Worm (Caenorhabditis elegans): ENCODE results near the gene T11G6.5.

DNA sequence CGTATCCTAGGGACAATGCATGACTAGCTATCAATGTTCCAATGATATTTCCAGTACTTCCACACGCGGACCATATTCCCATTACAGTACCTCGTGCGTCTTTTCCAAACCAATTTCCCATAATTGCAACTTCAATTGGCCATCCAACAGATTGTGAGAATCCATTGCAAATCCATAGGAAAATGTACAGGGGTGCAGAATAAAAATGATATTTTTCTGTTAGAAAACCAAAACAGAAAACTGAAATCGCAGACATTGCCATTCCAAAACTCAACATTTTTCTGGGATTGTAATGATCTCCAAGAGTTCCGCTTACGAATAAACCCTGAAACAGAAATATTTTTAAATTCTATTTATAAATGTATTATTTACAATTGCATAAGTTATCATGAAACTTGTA lies 8.6 kb upstream of the T11G6.5 start:
- TF ChIP-seq ceh-82 (tag; optimal IDR thresholded peaks at IDR 0.05): no peak
- no peak for TF ChIP-seq zag-1 (tag; optimal IDR thresholded peaks at IDR 0.05)
- no peak for TF ChIP-seq mab-5 (tag; optimal IDR thresholded peaks at IDR 0.05)
- TF ChIP-seq nhr-237 (tag; optimal IDR thresholded peaks at IDR 0.05): no peak
- TF ChIP-seq unc-62 (GFP tag; optimal IDR thresholded peaks at IDR 0.05): no peak
- no peak for TF ChIP-seq snpc-4 (tag; optimal IDR thresholded peaks at IDR 0.05)
- TF ChIP-seq aly-2 (tag; optimal IDR thresholded peaks at IDR 0.05): no peak

Measured in whole organism, L2 larva.